Fruit fly (Drosophila melanogaster) whole organism, embryonic: Measurements from ENCODE around the gene CG42329.

Source experiments
- C15 ChIP-seq: fragments of 200-800 bp; sonication (Bioruptor generic); IDR thresholded peaks from 3 replicates; pipeline ENCODE4 v1.3.6; 2022; ENCODE audit warnings: missing biosample characterization, missing genetic modification characterization
- CG10366 ChIP-seq: fragments of 200-800 bp; sonication (Bioruptor generic); IDR thresholded peaks from 2 replicates; pipeline ENCODE4 v1.3.6; 2022; ENCODE audit warnings: missing biosample characterization, missing genetic modification characterization
- CG10654 ChIP-seq: fragments of 200-800 bp; sonication (Bioruptor generic); optimal IDR thresholded peaks from 2 replicates; lab custom pipeline; 2016; ENCODE audit warnings: missing biosample characterization, missing genetic modification characterization
- CG15479 ChIP-seq: fragments of 200-800 bp; sonication (Bioruptor generic); optimal IDR thresholded peaks from 3 replicates; lab custom pipeline; 2019; ENCODE audit warnings: missing biosample characterization, mild to moderate bottlenecking, missing genetic modification characterization, moderate library complexity
- CG17829 ChIP-seq: fragments of 200-800 bp; optimal IDR thresholded peaks from 2 replicates; lab custom pipeline; 2019; ENCODE audit warnings: missing biosample characterization, mild to moderate bottlenecking, missing genetic modification characterization, moderate library complexity
- CG18599 ChIP-seq: fragments of 200-800 bp; sonication (Bioruptor generic); optimal IDR thresholded peaks from 3 replicates; lab custom pipeline; 2017; ENCODE audit warnings: missing biosample characterization, missing genetic modification characterization, mild to moderate bottlenecking, moderate library complexity, missing genetic modification reagents
- CG6765 ChIP-seq: fragments of 200-800 bp; sonication (Bioruptor generic); optimal IDR thresholded peaks from 3 replicates; lab custom pipeline; 2017; ENCODE audit warnings: missing biosample characterization, mild to moderate bottlenecking, missing genetic modification characterization
- CG8359 ChIP-seq: fragments of 200-800 bp; sonication (Bioruptor generic); optimal IDR thresholded peaks from 2 replicates; lab custom pipeline; 2017; ENCODE audit warnings: missing biosample characterization, mild to moderate bottlenecking, missing genetic modification characterization, borderline replicate concordance
- CG8478 ChIP-seq: fragments of >200 bp; optimal IDR thresholded peaks from 2 replicates; lab custom pipeline; 2018
- Chrac-16 ChIP-seq: fragments of 200-800 bp; sonication (Bioruptor generic); optimal IDR thresholded peaks from 3 replicates; lab custom pipeline; 2016; ENCODE audit warnings: missing biosample characterization, missing genetic modification characterization
- Hey ChIP-seq: fragments of 200-800 bp; sonication (Bioruptor generic); optimal IDR thresholded peaks from 3 replicates; lab custom pipeline; 2018; ENCODE audit warnings: missing biosample characterization, mild to moderate bottlenecking, missing genetic modification characterization
- ind ChIP-seq: fragments of 200-800 bp; sonication (Bioruptor generic); optimal IDR thresholded peaks from 3 replicates; lab custom pipeline; 2016; ENCODE audit warnings: missing biosample characterization, missing genetic modification characterization
- oc ChIP-seq: fragments of 200-800 bp; sonication (Bioruptor generic); optimal IDR thresholded peaks from 2 replicates; lab custom pipeline; 2018; ENCODE audit warnings: missing biosample characterization, mild to moderate bottlenecking, missing genetic modification characterization, moderate library complexity
- yki ChIP-seq: fragments of >200 bp; optimal IDR thresholded peaks from 3 replicates; lab custom pipeline; 2018

- TF ChIP-seq CG8478 (lab: Kevin White, UChicago) (no peak), CG6765 (GFP tag; lab: Kevin White, UChicago) (no peak), CG18599 (GFP tag; lab: Kevin White, UChicago) (no peak), yki (lab: Kevin White, UChicago) (no peak), ind (GFP tag; lab: Kevin White, UChicago) (no peak), Hey (tag; lab: Kevin White, UChicago) (no peak), Chrac-16 (GFP tag; lab: Kevin White, UChicago) (no peak), CG10366 (no peak), C15 (GFP tag; lab: Robert Waterston, UW) (no peak), CG17829 (tag; lab: Kevin White, UChicago) (no peak), CG8359 (no peak), CG10654 (GFP tag; lab: Kevin White, UChicago) (no peak), CG15479 (GFP tag; lab: Kevin White, UChicago) (no peak), oc (tag; lab: Kevin White, UChicago) (no peak)
These were observed 15.2 kb upstream of the CG42329 start, which contains the start of gene CG14342 for dm6 chr2L:1203915-1204314.
